Fruit fly (Drosophila melanogaster) whole organism, embryonic: ENCODE data around the gene CG17327.

Experiments used
- CG10543 ChIP-seq: fragments of 200-800 bp; sonication (Bioruptor generic); optimal IDR thresholded peaks from 3 replicates; lab custom pipeline; 2017; ENCODE audit warnings: missing biosample characterization, mild to moderate bottlenecking, missing genetic modification characterization, moderate library complexity
- CG11247 ChIP-seq: fragments of 200-800 bp; sonication (Bioruptor generic); IDR thresholded peaks from 2 replicates; pipeline ENCODE4 v1.3.6; 2022; ENCODE audit warnings: missing biosample characterization, missing genetic modification characterization
- CG12104 ChIP-seq: fragments of 200-800 bp; sonication (Bioruptor generic); optimal IDR thresholded peaks from 3 replicates; lab custom pipeline; 2016; ENCODE audit warnings: missing biosample characterization, missing genetic modification characterization
- CG12659 ChIP-seq: fragments of 200-800 bp; sonication (Bioruptor generic); optimal IDR thresholded peaks from 3 replicates; lab custom pipeline; 2017; ENCODE audit warnings: mild to moderate bottlenecking, missing biosample characterization, missing genetic modification reagents, missing genetic modification characterization
- CG12744 ChIP-seq: fragments of 200-800 bp; sonication (Bioruptor generic); optimal IDR thresholded peaks from 2 replicates; lab custom pipeline; 2016; ENCODE audit warnings: missing biosample characterization, missing genetic modification characterization
- CG18599 ChIP-seq: fragments of 200-800 bp; sonication (Bioruptor generic); optimal IDR thresholded peaks from 3 replicates; lab custom pipeline; 2017; ENCODE audit warnings: missing biosample characterization, missing genetic modification characterization, mild to moderate bottlenecking, moderate library complexity, missing genetic modification reagents
- CG34376 ChIP-seq: fragments of 200-800 bp; sonication (Bioruptor generic); optimal IDR thresholded peaks from 2 replicates; lab custom pipeline; 2018; ENCODE audit warnings: missing biosample characterization, mild to moderate bottlenecking, missing genetic modification characterization
- CG43689 ChIP-seq: fragments of 200-800 bp; sonication (Bioruptor generic); IDR thresholded peaks from 2 replicates; pipeline ENCODE4 v1.3.6; 2022; ENCODE audit warnings: missing biosample characterization, missing genetic modification characterization
- CG4404 ChIP-seq: fragments of 200-800 bp; sonication (Bioruptor generic); IDR thresholded peaks from 2 replicates; pipeline ENCODE4 v1.3.6; 2022; ENCODE audit warnings: missing biosample characterization, missing genetic modification characterization
- CG7928 ChIP-seq: fragments of 200-800 bp; sonication (Bioruptor generic); optimal IDR thresholded peaks from 2 replicates; lab custom pipeline; 2017; ENCODE audit warnings: missing biosample characterization, mild to moderate bottlenecking, missing genetic modification characterization
- CG7963 ChIP-seq: fragments of 200-800 bp; sonication (Bioruptor generic); IDR thresholded peaks from 3 replicates; pipeline ENCODE4 v1.3.6; 2022; ENCODE audit warnings: missing biosample characterization, missing genetic modification characterization; ENCODE audit not compliant: partially characterized antibody
- CG8388 ChIP-seq: fragments of 200-800 bp; sonication (Bioruptor generic); optimal IDR thresholded peaks from 2 replicates; lab custom pipeline; 2019; ENCODE audit warnings: missing biosample characterization, mild to moderate bottlenecking, missing genetic modification characterization, moderate library complexity
- CrebB ChIP-seq: fragments of 200-800 bp; sonication (Bioruptor generic); optimal IDR thresholded peaks from 3 replicates; lab custom pipeline; 2018; ENCODE audit warnings: missing biosample characterization, mild to moderate bottlenecking, missing genetic modification characterization
- Dbx ChIP-seq: fragments of 200-800 bp; sonication (Bioruptor generic); IDR thresholded peaks from 3 replicates; pipeline ENCODE4 v1.3.6; 2022; ENCODE audit warnings: missing biosample characterization, missing genetic modification characterization
- Dfd ChIP-seq, 2 experiments: fragments of >200 bp; optimal IDR thresholded peaks; 2 replicates each; lab custom pipeline; 2017; ENCODE audit warnings: missing biosample characterization in 2 of 2, missing genetic modification characterization in 2 of 2
- GATAe ChIP-seq: fragments of 200-800 bp; sonication (Bioruptor generic); conservative IDR thresholded peaks from 2 replicates; pipeline ENCODE4 v1.3.6; 2022; ENCODE audit warnings: missing biosample characterization, missing genetic modification characterization
- Hey ChIP-seq: fragments of 200-800 bp; sonication (Bioruptor generic); optimal IDR thresholded peaks from 3 replicates; lab custom pipeline; 2018; ENCODE audit warnings: missing biosample characterization, mild to moderate bottlenecking, missing genetic modification characterization
- Hmr ChIP-seq: fragments of 200-800 bp; sonication (Bioruptor generic); optimal IDR thresholded peaks from 3 replicates; lab custom pipeline; 2017; ENCODE audit warnings: mild to moderate bottlenecking, missing biosample characterization, missing genetic modification reagents, missing genetic modification characterization
- Hr51 ChIP-seq, 2 experiments: fragments of 200-800 bp; sonication (Bioruptor generic); optimal IDR thresholded peaks; 2 replicates in 1 of 2; 3 replicates in 1 of 2; lab custom pipeline; 2016 to 2018; ENCODE audit warnings: missing biosample characterization in 2 of 2, missing genetic modification characterization in 2 of 2, mild to moderate bottlenecking in 1 of 2, moderate library complexity in 1 of 2
- Six4 ChIP-seq: fragments of 200-800 bp; sonication (Bioruptor generic); optimal IDR thresholded peaks from 2 replicates; lab custom pipeline; 2016; ENCODE audit warnings: missing biosample characterization, missing genetic modification characterization
- Sox102F ChIP-seq: fragments of 200-800 bp; sonication (Bioruptor generic); optimal IDR thresholded peaks from 2 replicates; lab custom pipeline; 2018; ENCODE audit warnings: missing biosample characterization, mild to moderate bottlenecking, missing genetic modification characterization, moderate library complexity
- Spps ChIP-seq: fragments of 200-800 bp; sonication (Bioruptor generic); optimal IDR thresholded peaks from 2 replicates; lab custom pipeline; 2018; ENCODE audit warnings: missing biosample characterization, mild to moderate bottlenecking, missing genetic modification characterization
- Ssrp ChIP-seq: fragments of 200-800 bp; sonication (Bioruptor generic); optimal IDR thresholded peaks from 2 replicates; lab custom pipeline; 2018; ENCODE audit warnings: missing biosample characterization, mild to moderate bottlenecking, missing genetic modification characterization, moderate library complexity
- ac ChIP-seq: fragments of 200-800 bp; sonication (Bioruptor generic); optimal IDR thresholded peaks from 3 replicates; lab custom pipeline; 2017; ENCODE audit warnings: missing biosample characterization, mild to moderate bottlenecking, missing genetic modification characterization
- exex ChIP-seq: fragments of 200-800 bp; sonication (Bioruptor generic); optimal IDR thresholded peaks from 4 replicates; lab custom pipeline; 2018; ENCODE audit warnings: missing biosample characterization, mild to moderate bottlenecking, missing genetic modification characterization, moderate library complexity
- grau ChIP-seq: fragments of 200-800 bp; optimal IDR thresholded peaks from 3 replicates; lab custom pipeline; 2019; ENCODE audit warnings: missing biosample characterization, mild to moderate bottlenecking, missing genetic modification characterization, moderate library complexity
- grn ChIP-seq: fragments of 200-800 bp; sonication (Bioruptor generic); optimal IDR thresholded peaks from 3 replicates; lab custom pipeline; 2017; ENCODE audit warnings: missing biosample characterization, missing genetic modification characterization
- ind ChIP-seq: fragments of 200-800 bp; sonication (Bioruptor generic); optimal IDR thresholded peaks from 3 replicates; lab custom pipeline; 2016; ENCODE audit warnings: missing biosample characterization, missing genetic modification characterization
- insv ChIP-seq, 2 experiments: fragments of 200-800 bp; sonication (Bioruptor generic); optimal IDR thresholded peaks; 3 replicates each; lab custom pipeline; 2016 to 2018; ENCODE audit warnings: missing biosample characterization in 2 of 2, missing genetic modification characterization in 2 of 2
- kni ChIP-seq: fragments of 200-800 bp; sonication (Bioruptor generic); optimal IDR thresholded peaks from 3 replicates; lab custom pipeline; 2017; ENCODE audit warnings: mild to moderate bottlenecking, missing biosample characterization, missing genetic modification reagents, missing genetic modification characterization
- lab ChIP-seq: fragments of 200-800 bp; sonication (Bioruptor generic); optimal IDR thresholded peaks from 3 replicates; lab custom pipeline; 2017; ENCODE audit warnings: missing biosample characterization, missing genetic modification characterization, mild to moderate bottlenecking, moderate library complexity, missing genetic modification reagents
- mirr ChIP-seq: fragments of 200-800 bp; sonication (Bioruptor generic); optimal IDR thresholded peaks from 3 replicates; lab custom pipeline; 2018; ENCODE audit warnings: missing biosample characterization, mild to moderate bottlenecking, missing genetic modification characterization
- pzg ChIP-seq: fragments of 200-800 bp; sonication (Bioruptor generic); optimal IDR thresholded peaks from 3 replicates; lab custom pipeline; 2018; ENCODE audit warnings: missing biosample characterization, mild to moderate bottlenecking, missing genetic modification characterization, moderate library complexity
- ro ChIP-seq: fragments of 200-800 bp; sonication (Bioruptor generic); IDR thresholded peaks from 2 replicates; pipeline ENCODE4 v1.3.6; 2022; ENCODE audit warnings: missing biosample characterization, missing genetic modification characterization
- sd ChIP-seq: fragments of 200-800 bp; sonication (Bioruptor generic); optimal IDR thresholded peaks from 3 replicates; lab custom pipeline; 2018; ENCODE audit warnings: missing biosample characterization, mild to moderate bottlenecking, missing genetic modification characterization, moderate library complexity
- sug ChIP-seq: fragments of 200-800 bp; optimal IDR thresholded peaks from 2 replicates; lab custom pipeline; 2019; ENCODE audit warnings: missing biosample characterization, mild to moderate bottlenecking, missing genetic modification characterization, moderate library complexity
- tin ChIP-seq: fragments of 200-800 bp; sonication (Bioruptor generic); optimal IDR thresholded peaks from 3 replicates; lab custom pipeline; 2016; ENCODE audit warnings: missing biosample characterization, missing genetic modification characterization
- unc-4 ChIP-seq: fragments of 200-800 bp; sonication (Bioruptor generic); IDR thresholded peaks from 2 replicates; pipeline ENCODE4 v1.3.6; 2022; ENCODE audit warnings: missing biosample characterization, missing genetic modification characterization; ENCODE audit not compliant: partially characterized antibody
- vnd ChIP-seq: fragments of 200-800 bp; sonication (Bioruptor generic); IDR thresholded peaks from 3 replicates; pipeline ENCODE4 v1.3.6; 2022; ENCODE audit warnings: missing biosample characterization, missing genetic modification characterization; ENCODE audit not compliant: partially characterized antibody
- wor ChIP-seq: fragments of 200-800 bp; sonication (Bioruptor generic); IDR thresholded peaks from 2 replicates; pipeline ENCODE4 v1.3.6; 2022; ENCODE audit warnings: missing biosample characterization, missing genetic modification characterization

CG17327 gene

DNA sequence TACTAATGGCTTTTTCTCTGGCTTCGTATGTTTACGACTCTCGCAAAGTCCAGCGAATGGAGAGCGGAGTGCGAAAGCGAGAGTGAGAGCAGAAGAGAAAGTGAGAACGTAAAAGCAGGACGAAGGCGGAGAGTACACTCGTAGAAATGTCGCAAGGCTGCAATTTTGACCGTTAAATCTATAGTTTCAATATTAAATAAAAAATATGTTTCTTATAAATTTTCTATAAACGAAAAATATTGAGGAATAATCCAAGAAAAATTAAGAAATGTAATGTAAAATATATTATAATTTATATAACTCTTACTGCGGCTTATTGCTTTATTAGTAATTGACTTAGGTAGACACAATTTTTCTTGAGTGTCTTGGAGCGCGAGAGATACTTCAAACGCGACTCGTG lies 23.1 kb downstream of the CG17327 start (continued):
- peak; percentile 24 for TF ChIP-seq Hmr (GFP tag; lab: Kevin White, UChicago)
- no peak for TF ChIP-seq ro (GFP tag; lab: Robert Waterston, UW)
- no peak for TF ChIP-seq insv (GFP tag; optimal IDR thresholded peaks at IDR 0.05; lab: Kevin White, UChicago)
- TF ChIP-seq pzg: no peak
- no peak for TF ChIP-seq Six4 (GFP tag; lab: Kevin White, UChicago)
- TF ChIP-seq Hr51 (GFP tag; optimal IDR thresholded peaks at IDR 0.05; lab: Kevin White, UChicago): peak in 1 of 2 experiments; percentile 13
- TF ChIP-seq unc-4 (GFP tag; lab: Robert Waterston, UW): no peak
- no peak for TF ChIP-seq CG11247 (GFP tag; lab: Robert Waterston, UW)
- no peak for TF ChIP-seq ind
- TF ChIP-seq Ssrp (tag; lab: Kevin White, UChicago): no peak
- TF ChIP-seq CrebB (tag; lab: Kevin White, UChicago): no peak
- no peak for TF ChIP-seq wor
- peak; percentile 2 for TF ChIP-seq Sox102F (GFP tag; lab: Kevin White, UChicago)
- TF ChIP-seq CG4404 (GFP tag; lab: Robert Waterston, UW): no peak
- no peak for TF ChIP-seq CG12659 (GFP tag; lab: Kevin White, UChicago)
- no peak for TF ChIP-seq CG12104
- no peak for TF ChIP-seq CG43689 (GFP tag; lab: Robert Waterston, UW)
- no peak for TF ChIP-seq CG12744 (GFP tag; lab: Kevin White, UChicago)
- TF ChIP-seq ac (GFP tag; lab: Kevin White, UChicago): no peak
- no peak for TF ChIP-seq CG7963 (GFP tag; lab: Robert Waterston, UW)
- TF ChIP-seq lab: peak; percentile 39
- no peak for TF ChIP-seq tin (GFP tag; lab: Kevin White, UChicago)
- no peak for TF ChIP-seq Dfd (GFP tag; optimal IDR thresholded peaks at IDR 0.05; lab: Kevin White, UChicago)
- TF ChIP-seq Dbx: no peak
- TF ChIP-seq, all 482 proteins: peak for 24

DNA sequence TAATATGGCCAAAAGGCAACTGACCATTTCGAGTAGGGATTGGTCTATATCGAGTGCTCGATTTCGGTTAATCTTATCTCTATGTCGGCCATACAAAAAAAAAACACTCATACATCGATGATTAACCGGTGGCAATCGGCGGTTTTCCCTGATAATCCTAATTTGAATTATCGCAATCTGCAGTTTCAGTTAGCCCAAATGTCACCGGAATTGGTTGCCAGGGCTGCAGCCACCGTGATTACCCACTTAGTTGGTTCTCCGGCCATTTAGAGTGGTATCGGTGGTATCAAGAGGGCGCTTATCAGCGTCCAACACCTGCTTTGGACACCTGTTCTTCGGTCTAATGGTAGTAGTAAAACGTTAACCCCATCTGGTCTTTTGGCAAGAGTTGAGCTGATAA lies 25.4 kb downstream of the CG17327 start:
- TF ChIP-seq CG18599 (GFP tag; lab: Kevin White, UChicago): peak; percentile 8
- peak; percentile 63 for TF ChIP-seq mirr (GFP tag; lab: Kevin White, UChicago)
- no peak for TF ChIP-seq kni (GFP tag; lab: Kevin White, UChicago)
- peak; percentile 10 for TF ChIP-seq CG10543 (GFP tag; lab: Kevin White, UChicago)
- peak; percentile 81 for TF ChIP-seq grn (GFP tag; lab: Kevin White, UChicago)
- no peak for TF ChIP-seq grau (tag; lab: Kevin White, UChicago)
- TF ChIP-seq CG34376 (GFP tag; lab: Kevin White, UChicago): peak; percentile 78
- TF ChIP-seq sd (tag; lab: Kevin White, UChicago): peak; percentile 61
- peak; percentile 92 for TF ChIP-seq Hey (tag; lab: Kevin White, UChicago)
- peak; percentile 76 for TF ChIP-seq GATAe (GFP tag; lab: Robert Waterston, UW)
- TF ChIP-seq CG7928 (GFP tag; lab: Kevin White, UChicago): peak; percentile 57
- TF ChIP-seq CG8388 (GFP tag; lab: Kevin White, UChicago): no peak
- peak; percentile 35; the same call in 1 of the 3 replicates for TF ChIP-seq vnd (GFP tag; lab: Robert Waterston, UW)
- peak; percentile 3 for TF ChIP-seq lab
- no peak for TF ChIP-seq Spps
- peak; percentile 80 for TF ChIP-seq sug (tag; lab: Kevin White, UChicago)
- peak; percentile 98 for TF ChIP-seq exex (tag; lab: Kevin White, UChicago)
